Fruit fly (Drosophila melanogaster) whole organism, pupa: ENCODE measurements around the gene Kdm5.
A peak's percentile ranks its signal among the peaks of the same experiment; 100 is the strongest.

Experiments used
- CG10348 ChIP-seq: fragments of 200-800 bp; sonication (Bioruptor generic); IDR thresholded peaks from 2 replicates; pipeline ENCODE4 v1.3.6; 2022; ENCODE audit warnings: missing biosample characterization, missing genetic modification characterization
- CG12605 ChIP-seq: fragments of 200-800 bp; sonication (Bioruptor generic); IDR thresholded peaks from 2 replicates; pipeline ENCODE4 v1.3.6; 2022; ENCODE audit warnings: missing biosample characterization, missing genetic modification characterization
- CG13204 ChIP-seq: fragments of 200-800 bp; sonication (Bioruptor generic); optimal IDR thresholded peaks from 2 replicates; lab custom pipeline; 2018; ENCODE audit warnings: missing biosample characterization, mild to moderate bottlenecking, missing genetic modification characterization, moderate library complexity
- CG14655 ChIP-seq: fragments of 200-800 bp; sonication (Bioruptor generic); optimal IDR thresholded peaks from 3 replicates; lab custom pipeline; 2017; ENCODE audit warnings: mild to moderate bottlenecking, missing biosample characterization, missing genetic modification reagents, missing genetic modification characterization
- CG15710 ChIP-seq: fragments of 200-800 bp; sonication (Bioruptor generic); optimal IDR thresholded peaks from 2 replicates; lab custom pipeline; 2018; ENCODE audit warnings: missing biosample characterization, mild to moderate bottlenecking, missing genetic modification characterization, moderate library complexity
- CG17806 ChIP-seq: fragments of 200-800 bp; sonication (Bioruptor generic); optimal IDR thresholded peaks from 2 replicates; lab custom pipeline; 2018; ENCODE audit warnings: missing biosample characterization, mild to moderate bottlenecking, missing genetic modification characterization, moderate library complexity
- CG32121 ChIP-seq: fragments of 200-800 bp; sonication (Bioruptor generic); IDR thresholded peaks from 2 replicates; pipeline ENCODE4 v1.3.6; 2022; ENCODE audit warnings: missing biosample characterization, missing genetic modification characterization
- CG34367 ChIP-seq: fragments of 200-800 bp; sonication (Bioruptor generic); optimal IDR thresholded peaks from 2 replicates; lab custom pipeline; 2018; ENCODE audit warnings: missing biosample characterization, mild to moderate bottlenecking, missing genetic modification characterization
- CG4496 ChIP-seq: fragments of 200-800 bp; sonication (Bioruptor generic); IDR thresholded peaks from 3 replicates; pipeline ENCODE4 v1.3.6; 2022; ENCODE audit warnings: missing biosample characterization, missing genetic modification characterization
- CG8159 ChIP-seq: fragments of 200-800 bp; sonication (Bioruptor generic); optimal IDR thresholded peaks from 3 replicates; lab custom pipeline; 2018; ENCODE audit warnings: missing biosample characterization, mild to moderate bottlenecking, missing genetic modification characterization, moderate library complexity
- CG8301 ChIP-seq: fragments of 200-800 bp; sonication (Bioruptor generic); optimal IDR thresholded peaks from 2 replicates; lab custom pipeline; 2018; ENCODE audit warnings: missing biosample characterization, mild to moderate bottlenecking, missing genetic modification characterization
- CG9948 ChIP-seq: fragments of 200-800 bp; sonication (Bioruptor generic); optimal IDR thresholded peaks from 2 replicates; lab custom pipeline; 2018; ENCODE audit warnings: missing biosample characterization, mild to moderate bottlenecking, missing genetic modification characterization, moderate library complexity
- D1 ChIP-seq: fragments of 200-800 bp; sonication (Bioruptor generic); optimal IDR thresholded peaks from 2 replicates; lab custom pipeline; 2018; ENCODE audit warnings: missing biosample characterization, mild to moderate bottlenecking, missing genetic modification characterization, moderate library complexity
- EcR ChIP-seq: fragments of 200-800 bp; sonication (Bioruptor generic); optimal IDR thresholded peaks from 3 replicates; lab custom pipeline; 2019; ENCODE audit warnings: missing biosample characterization, missing genetic modification characterization, mild to moderate bottlenecking, moderate library complexity, missing genetic modification reagents
- Ets98B ChIP-seq: fragments of 200-800 bp; sonication (Bioruptor generic); IDR thresholded peaks from 2 replicates; pipeline ENCODE4 v1.3.6; 2022; ENCODE audit warnings: missing biosample characterization, missing genetic modification characterization
- Pif1A ChIP-seq: fragments of 200-800 bp; sonication (Bioruptor generic); optimal IDR thresholded peaks from 3 replicates; lab custom pipeline; 2016; ENCODE audit warnings: missing biosample characterization, missing genetic modification characterization
- Pif1B ChIP-seq: fragments of 200-800 bp; sonication (Bioruptor generic); optimal IDR thresholded peaks from 3 replicates; lab custom pipeline; 2016; ENCODE audit warnings: missing biosample characterization, missing genetic modification characterization
- Snoo ChIP-seq: fragments of 200-800 bp; sonication (Bioruptor generic); optimal IDR thresholded peaks from 3 replicates; lab custom pipeline; 2017; ENCODE audit warnings: missing biosample characterization, mild to moderate bottlenecking, missing genetic modification characterization, inconsistent platforms
- fd96Ca ChIP-seq: fragments of 200-800 bp; sonication (Bioruptor generic); IDR thresholded peaks from 3 replicates; pipeline ENCODE4 v1.3.6; 2022; ENCODE audit warnings: missing biosample characterization, missing genetic modification characterization
- gl ChIP-seq: fragments of 200-800 bp; sonication (Bioruptor generic); optimal IDR thresholded peaks from 2 replicates; lab custom pipeline; 2018; ENCODE audit warnings: missing biosample characterization, mild to moderate bottlenecking, missing genetic modification characterization
- rn ChIP-seq: fragments of 200-800 bp; sonication (Bioruptor generic); IDR thresholded peaks from 2 replicates; pipeline ENCODE4 v1.3.6; 2022; ENCODE audit warnings: missing biosample characterization, missing genetic modification characterization

The Kdm5 gene

DNA sequence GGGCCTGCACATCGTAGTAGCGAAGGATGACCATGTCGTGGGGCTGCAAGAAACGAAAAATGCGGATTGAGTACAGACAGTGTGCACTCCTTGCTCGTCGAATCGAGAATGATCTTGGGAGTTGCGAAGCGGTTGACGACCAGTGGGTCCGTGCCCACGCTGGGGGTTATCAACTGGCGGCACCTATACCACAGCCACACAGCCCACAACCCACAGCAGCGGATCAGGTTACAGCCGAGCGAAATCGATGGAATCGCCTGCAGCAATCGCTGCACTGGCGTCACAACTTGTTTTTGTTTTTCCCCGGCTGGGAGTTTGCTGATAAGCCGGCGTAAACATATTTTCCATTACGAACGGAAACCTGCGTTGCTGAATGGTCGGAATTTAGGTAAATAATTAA lies 46.2 kb upstream of the Kdm5 start:
- TF ChIP-seq CG12605 (GFP tag; lab: Robert Waterston, UW), result no peak
- no peak for TF ChIP-seq CG10348 (GFP tag; lab: Robert Waterston, UW)
- no peak for TF ChIP-seq Snoo (tag; lab: Kevin White, UChicago)
- no peak for TF ChIP-seq CG8301
- TF ChIP-seq Pif1B (GFP tag; lab: Kevin White, UChicago), result no peak
- TF ChIP-seq CG14655 (GFP tag; lab: Kevin White, UChicago), result no peak
- TF ChIP-seq Ets98B, result no peak
- no peak for TF ChIP-seq rn (GFP tag; lab: Robert Waterston, UW)
- TF ChIP-seq CG9948, result no peak
- TF ChIP-seq Pif1A (GFP tag; lab: Kevin White, UChicago), result no peak
- no peak for TF ChIP-seq CG15710 (tag; lab: Kevin White, UChicago)
- no peak for TF ChIP-seq CG17806
- TF ChIP-seq CG32121 (GFP tag; lab: Robert Waterston, UW), result no peak
- TF ChIP-seq gl (tag; lab: Kevin White, UChicago), result no peak
- TF ChIP-seq fd96Ca (GFP tag; lab: Robert Waterston, UW), result no peak

DNA sequence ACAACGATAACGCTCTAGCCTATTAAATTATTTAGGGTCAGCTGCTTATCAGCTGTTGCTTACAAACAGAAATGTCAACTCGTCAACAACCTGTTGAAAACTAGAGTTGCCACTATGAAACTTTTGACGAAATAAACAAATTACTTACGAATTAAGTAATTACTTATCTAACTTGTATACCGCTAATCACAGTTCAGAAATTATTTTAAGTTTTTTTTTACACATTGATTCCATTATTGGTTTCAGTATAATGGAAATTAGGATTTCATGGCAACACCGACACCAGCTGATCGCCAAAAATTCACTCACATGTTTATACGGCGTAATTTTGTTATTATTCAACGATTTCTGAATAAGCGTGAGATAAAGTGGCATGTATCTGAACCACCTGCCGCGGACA lies 38.5 kb upstream of the Kdm5 start, which contains the start of the genes CG9117 and CG31643:
Gene CG9117, minus strand, starts transcription at position 73 of the 400 bp plus-strand sequence.
Gene CG31643, plus strand, starts transcription at position 288 of the 400 bp plus-strand sequence.
- TF ChIP-seq CG13204 (GFP tag; lab: Kevin White, UChicago) (no peak), rn (GFP tag; lab: Robert Waterston, UW) (no peak), CG15710 (tag; lab: Kevin White, UChicago) (peak; percentile 68), CG17806 (peak; percentile 39), EcR (GFP tag; lab: Kevin White, UChicago) (no peak), CG12605 (GFP tag; lab: Robert Waterston, UW) (peak; percentile 78; the same call in 1 of the 2 replicates), CG9948 (peak; percentile 24), Snoo (tag; lab: Kevin White, UChicago) (peak; percentile 8), Ets98B (peak; percentile 41), gl (tag; lab: Kevin White, UChicago) (no peak), CG8301 (no peak), Pif1A (GFP tag; lab: Kevin White, UChicago) (no peak), Pif1B (GFP tag; lab: Kevin White, UChicago) (no peak), CG10348 (GFP tag; lab: Robert Waterston, UW) (no peak), CG14655 (GFP tag; lab: Kevin White, UChicago) (no peak), D1 (tag; lab: Kevin White, UChicago) (no peak)

DNA sequence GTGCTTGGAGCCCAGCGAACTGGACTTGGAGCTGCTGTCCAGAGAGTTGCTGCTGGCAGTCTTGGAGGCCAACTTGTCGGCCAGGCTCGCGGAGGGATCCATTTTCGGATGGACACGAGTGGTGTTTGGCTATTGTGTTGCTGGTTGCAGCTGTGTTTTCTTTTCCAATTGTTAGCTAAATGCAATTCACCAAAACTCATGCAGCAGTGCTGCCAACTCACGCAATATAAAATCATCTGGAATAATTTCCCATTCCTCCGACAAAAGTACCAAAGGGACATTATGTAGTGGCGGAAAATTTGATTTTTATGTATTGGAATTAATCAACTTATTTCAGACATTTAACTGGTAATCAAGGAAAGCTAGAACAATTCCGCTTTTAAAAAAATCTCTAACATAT lies 37.4 kb upstream of the Kdm5 start, which contains the start of gene mtm:
Gene mtm, minus strand, starts transcription at position 306 of the 400 bp plus-strand sequence.
- no peak for TF ChIP-seq CG10348 (GFP tag; lab: Robert Waterston, UW)
- TF ChIP-seq CG13204 (GFP tag; lab: Kevin White, UChicago), result no peak
- TF ChIP-seq Pif1A (GFP tag; lab: Kevin White, UChicago), result no peak
- TF ChIP-seq gl (tag; lab: Kevin White, UChicago), result no peak
- TF ChIP-seq CG9948, result no peak
- no peak for TF ChIP-seq Pif1B (GFP tag; lab: Kevin White, UChicago)
- TF ChIP-seq Ets98B, result no peak
- TF ChIP-seq D1 (tag; lab: Kevin White, UChicago), result no peak
- no peak for TF ChIP-seq CG34367 (tag; lab: Kevin White, UChicago)

DNA sequence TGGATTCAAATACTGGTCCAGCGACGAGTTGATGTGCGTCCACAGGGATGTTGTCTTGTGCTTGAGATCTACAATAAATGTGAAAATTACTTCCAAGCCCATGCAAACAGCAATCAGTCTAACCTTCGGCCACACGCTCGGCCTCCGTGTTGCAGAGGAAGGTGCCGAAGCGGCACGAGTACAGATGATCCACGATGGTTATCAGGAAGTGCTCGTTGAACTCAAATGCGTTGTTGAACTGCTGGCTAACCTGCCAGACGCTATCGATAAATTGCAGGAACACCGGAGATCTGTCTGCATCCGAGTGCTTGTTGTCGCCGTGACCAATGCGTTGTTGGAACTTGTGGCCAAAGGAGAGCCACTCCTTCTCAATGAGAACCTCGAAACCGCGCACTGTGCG lies 35.9 kb upstream of the Kdm5 start:
- TF ChIP-seq CG34367 (tag; lab: Kevin White, UChicago), result no peak
- TF ChIP-seq CG4496 (GFP tag; lab: Robert Waterston, UW), result no peak
- no peak for TF ChIP-seq CG17806

DNA sequence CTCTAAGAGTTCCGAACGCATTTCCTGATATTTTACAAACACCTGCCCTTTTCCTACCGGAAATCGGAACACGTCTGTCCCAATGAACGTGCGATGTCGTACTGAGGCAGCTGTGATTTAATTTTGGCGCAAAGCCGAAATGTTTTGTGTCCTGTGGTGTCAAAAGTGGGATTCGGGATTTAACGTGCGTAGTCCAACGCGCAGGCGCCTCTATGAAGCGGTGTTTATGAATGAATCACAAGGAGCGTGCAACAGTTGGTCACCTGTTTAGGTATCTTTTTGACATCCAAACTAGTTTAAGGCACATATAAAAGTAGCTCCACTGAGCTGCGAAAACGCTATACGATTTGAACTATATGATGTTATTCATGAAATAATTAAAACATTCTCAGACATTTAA lies 35.0 kb upstream of the Kdm5 start, which contains the start of gene CG9109:
Gene CG9109, minus strand, starts transcription at position 80 of the 400 bp plus-strand sequence.
- TF ChIP-seq CG32121 (GFP tag; lab: Robert Waterston, UW) (no peak), CG9948 (no peak), CG12605 (GFP tag; lab: Robert Waterston, UW) (peak; percentile 40; the same call in 1 of the 2 replicates)

DNA sequence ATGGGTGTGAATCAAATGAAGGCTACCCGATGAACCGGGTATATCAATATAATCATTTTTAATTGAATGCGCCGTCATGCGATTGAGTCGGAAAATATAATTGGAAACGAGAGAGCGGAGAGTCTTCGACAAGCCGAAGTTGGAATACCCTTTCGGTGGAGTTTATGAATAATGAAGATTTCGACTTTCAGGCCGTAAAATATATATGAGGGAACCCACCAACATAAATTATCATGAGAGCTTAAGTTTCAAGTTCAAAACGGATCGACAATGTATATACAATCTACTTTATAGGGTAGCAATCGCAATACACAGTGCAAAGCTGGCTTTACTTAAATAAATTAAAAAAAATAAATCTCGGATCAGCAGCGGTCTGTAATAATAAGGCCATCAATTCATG lies 32.5 kb upstream of the Kdm5 start:
- TF ChIP-seq CG10348 (GFP tag; lab: Robert Waterston, UW) (no peak), rn (GFP tag; lab: Robert Waterston, UW) (no peak), CG14655 (GFP tag; lab: Kevin White, UChicago) (no peak), CG13204 (GFP tag; lab: Kevin White, UChicago) (no peak), CG9948 (peak; percentile 29), CG12605 (GFP tag; lab: Robert Waterston, UW) (no peak), Pif1B (GFP tag; lab: Kevin White, UChicago) (no peak), CG8301 (no peak), fd96Ca (GFP tag; lab: Robert Waterston, UW) (peak; percentile 28; the same call in 1 of the 3 replicates), CG17806 (peak; percentile 44), CG15710 (tag; lab: Kevin White, UChicago) (peak; percentile 56), gl (tag; lab: Kevin White, UChicago) (no peak), CG34367 (tag; lab: Kevin White, UChicago) (peak; percentile 45), Snoo (tag; lab: Kevin White, UChicago) (no peak), CG32121 (GFP tag; lab: Robert Waterston, UW) (no peak), Pif1A (GFP tag; lab: Kevin White, UChicago) (no peak), EcR (GFP tag; lab: Kevin White, UChicago) (peak; percentile 40), CG4496 (GFP tag; lab: Robert Waterston, UW) (peak; percentile 60; the same call in 1 of the 3 replicates), D1 (tag; lab: Kevin White, UChicago) (no peak), CG8159 (tag; lab: Kevin White, UChicago) (peak; percentile 69), Ets98B (peak; percentile 69)
